Fruit fly (Drosophila melanogaster): Measurements from ENCODE around the gene btsz.

btsz gene

DNA sequence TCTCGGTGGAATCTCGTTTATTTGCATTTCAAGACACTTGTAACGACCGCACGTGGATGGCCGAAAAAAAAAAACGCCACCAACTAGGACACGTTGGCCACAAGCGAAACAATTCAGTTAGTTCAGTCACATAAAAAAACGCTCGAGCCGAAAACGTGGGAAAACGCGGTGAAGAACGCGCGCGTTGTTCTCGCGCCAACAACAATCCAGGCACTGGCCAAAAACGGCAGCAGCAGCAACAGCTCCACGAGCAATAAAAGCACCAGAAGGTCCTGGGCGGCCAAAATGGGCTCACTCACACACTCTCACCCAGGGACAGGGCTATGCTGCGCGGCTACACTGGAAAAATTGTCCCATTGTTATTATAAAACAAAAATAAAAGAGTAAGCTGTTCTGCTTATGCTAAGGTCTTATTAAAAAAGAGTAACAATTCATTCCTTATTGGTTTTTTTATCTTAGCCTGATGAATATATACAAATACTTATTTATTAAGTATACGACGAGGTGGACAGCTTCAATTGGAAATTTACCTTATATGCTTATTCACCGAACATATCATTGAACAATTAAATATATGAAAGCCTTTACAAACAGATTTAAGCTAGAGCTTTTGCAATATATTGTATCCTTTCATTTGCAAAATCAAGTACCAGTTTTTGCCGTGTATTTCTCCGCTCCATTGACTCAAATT is at the start of gene btsz:
TSS of gene btsz (minus strand) at position 215 of the 691 bp plus-strand sequence.
- TF ChIP-seq CG34367 (tag; optimal IDR thresholded peaks at IDR 0.05): no peak
- TF ChIP-seq fd96Ca (GFP tag; IDR thresholded peaks at IDR 0.05): no peak
- TF ChIP-seq D1 (tag; optimal IDR thresholded peaks at IDR 0.05): no peak
- no peak for TF ChIP-seq Pif1A (GFP tag; optimal IDR thresholded peaks at IDR 0.05)
- no peak for TF ChIP-seq EcR (GFP tag; optimal IDR thresholded peaks at IDR 0.05)
- no peak for TF ChIP-seq rn (GFP tag; IDR thresholded peaks at IDR 0.05)
- no peak for TF ChIP-seq CG4496 (GFP tag; IDR thresholded peaks at IDR 0.05)
- no peak for TF ChIP-seq CG10348 (GFP tag; IDR thresholded peaks at IDR 0.05)
- no peak for TF ChIP-seq Ets98B (GFP tag; IDR thresholded peaks at IDR 0.05)
- TF ChIP-seq CG9948 (tag; optimal IDR thresholded peaks at IDR 0.05): no peak
- TF ChIP-seq Snoo (tag; optimal IDR thresholded peaks at IDR 0.05): no peak
- TF ChIP-seq CG13204 (GFP tag; optimal IDR thresholded peaks at IDR 0.05): no peak
- TF ChIP-seq CG17806 (tag; optimal IDR thresholded peaks at IDR 0.05): no peak
- no peak for TF ChIP-seq gl (tag; optimal IDR thresholded peaks at IDR 0.05)
- no peak for TF ChIP-seq CG15710 (tag; optimal IDR thresholded peaks at IDR 0.05)

DNA sequence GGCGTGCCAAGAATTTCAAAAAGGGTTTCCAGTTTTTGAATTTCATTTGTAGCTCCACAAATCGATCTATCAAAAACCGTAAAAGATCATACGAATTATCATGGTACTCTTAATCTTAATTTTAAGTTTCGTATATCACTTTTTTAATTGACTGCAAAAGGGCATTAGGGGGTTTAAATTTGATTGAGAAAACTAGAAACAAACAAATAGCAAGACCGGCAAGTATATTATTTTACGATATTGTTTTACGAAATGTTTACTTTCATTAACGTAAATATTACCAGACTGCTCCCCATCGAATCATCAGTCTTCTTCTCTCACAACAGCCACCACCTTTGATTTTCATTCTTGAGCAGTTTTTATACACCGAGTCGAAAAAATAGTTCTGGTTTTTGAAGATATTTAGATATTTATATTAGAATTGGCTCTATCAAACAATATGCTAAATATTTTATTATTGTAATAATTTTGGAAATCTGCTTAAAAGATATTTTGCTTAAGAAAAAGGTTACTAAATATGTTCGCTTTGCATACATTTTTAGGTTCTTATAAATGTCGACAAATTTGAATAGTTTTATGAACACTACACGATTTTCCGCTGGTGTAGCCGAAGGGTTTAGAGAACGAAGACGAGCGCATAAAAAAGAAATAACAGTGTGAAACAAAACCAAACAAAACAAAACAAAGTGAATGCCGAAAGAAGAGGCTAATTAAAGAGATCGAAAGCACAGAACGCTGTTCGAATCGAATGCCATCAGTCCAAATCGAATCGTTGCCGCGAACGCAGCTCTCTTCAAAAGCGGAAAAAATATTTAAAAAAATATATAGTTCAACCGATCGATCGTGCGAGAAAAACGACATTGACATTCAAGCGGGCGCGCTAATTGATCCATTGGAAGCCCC is 42.9 kb upstream of the btsz start, which contains the start of gene Sdr:
TSS of gene Sdr (plus strand) at position 702 of the 903 bp plus-strand sequence.
- TF ChIP-seq Snoo (tag; optimal IDR thresholded peaks at IDR 0.05) (peak; percentile 38), rn (GFP tag; IDR thresholded peaks at IDR 0.05) (peak; percentile 24; the same call in 1 of the 2 replicates), CG34367 (tag; optimal IDR thresholded peaks at IDR 0.05) (peak; percentile 50), CG14655 (GFP tag; optimal IDR thresholded peaks at IDR 0.05) (peak; percentile 36), CG15710 (tag; optimal IDR thresholded peaks at IDR 0.05) (peak; percentile 68), Ets98B (GFP tag; IDR thresholded peaks at IDR 0.05) (no peak), CG8159 (tag; optimal IDR thresholded peaks at IDR 0.05) (peak; percentile 69), gl (tag; optimal IDR thresholded peaks at IDR 0.05) (peak; percentile 22), fd96Ca (GFP tag; IDR thresholded peaks at IDR 0.05) (no peak), Pif1A (GFP tag; optimal IDR thresholded peaks at IDR 0.05) (peak; percentile 25), CG13204 (GFP tag; optimal IDR thresholded peaks at IDR 0.05) (no peak), Pif1B (GFP tag; optimal IDR thresholded peaks at IDR 0.05) (peak; percentile 4), CG9948 (tag; optimal IDR thresholded peaks at IDR 0.05) (peak; percentile 62), CG17806 (tag; optimal IDR thresholded peaks at IDR 0.05) (no peak), CG12605 (GFP tag; IDR thresholded peaks at IDR 0.05) (no peak; the same call in 1 of the 2 replicates), CG32121 (GFP tag; IDR thresholded peaks at IDR 0.05) (no peak)

DNA sequence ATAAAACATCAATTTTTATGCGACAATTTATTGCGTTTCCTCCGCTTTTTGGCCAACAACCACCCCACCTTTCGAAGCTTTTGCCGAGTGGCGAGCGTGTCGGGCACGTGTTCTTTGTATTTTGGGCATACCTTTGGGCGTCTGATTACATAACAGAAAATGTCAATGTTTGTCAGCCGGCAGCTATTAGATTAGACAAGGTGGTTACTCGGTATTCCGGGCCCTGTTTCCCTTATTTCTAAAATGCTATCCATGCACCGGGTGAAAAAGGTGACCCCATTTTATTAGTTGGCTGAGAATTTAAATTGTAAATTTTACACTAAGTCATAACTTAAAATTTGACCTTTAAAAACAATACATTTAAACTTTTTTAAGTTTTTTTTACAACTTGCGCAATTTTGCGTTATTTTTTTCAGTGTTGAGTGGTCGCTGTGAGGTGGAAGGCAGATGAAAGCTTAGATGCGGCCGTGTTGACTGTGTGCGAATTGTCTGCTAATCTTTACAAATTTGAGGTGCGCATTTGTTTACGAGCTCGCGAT is 37.2 kb upstream of the btsz start:
- TF ChIP-seq fd96Ca (GFP tag; IDR thresholded peaks at IDR 0.05) (no peak), CG15710 (tag; optimal IDR thresholded peaks at IDR 0.05) (no peak), EcR (GFP tag; optimal IDR thresholded peaks at IDR 0.05) (no peak), CG9948 (tag; optimal IDR thresholded peaks at IDR 0.05) (no peak), rn (GFP tag; IDR thresholded peaks at IDR 0.05) (no peak), CG8301 (tag; optimal IDR thresholded peaks at IDR 0.05) (no peak), CG10348 (GFP tag; IDR thresholded peaks at IDR 0.05) (no peak), CG17806 (tag; optimal IDR thresholded peaks at IDR 0.05) (no peak), Pif1A (GFP tag; optimal IDR thresholded peaks at IDR 0.05) (no peak), Pif1B (GFP tag; optimal IDR thresholded peaks at IDR 0.05) (no peak), CG12605 (GFP tag; IDR thresholded peaks at IDR 0.05) (no peak)

DNA sequence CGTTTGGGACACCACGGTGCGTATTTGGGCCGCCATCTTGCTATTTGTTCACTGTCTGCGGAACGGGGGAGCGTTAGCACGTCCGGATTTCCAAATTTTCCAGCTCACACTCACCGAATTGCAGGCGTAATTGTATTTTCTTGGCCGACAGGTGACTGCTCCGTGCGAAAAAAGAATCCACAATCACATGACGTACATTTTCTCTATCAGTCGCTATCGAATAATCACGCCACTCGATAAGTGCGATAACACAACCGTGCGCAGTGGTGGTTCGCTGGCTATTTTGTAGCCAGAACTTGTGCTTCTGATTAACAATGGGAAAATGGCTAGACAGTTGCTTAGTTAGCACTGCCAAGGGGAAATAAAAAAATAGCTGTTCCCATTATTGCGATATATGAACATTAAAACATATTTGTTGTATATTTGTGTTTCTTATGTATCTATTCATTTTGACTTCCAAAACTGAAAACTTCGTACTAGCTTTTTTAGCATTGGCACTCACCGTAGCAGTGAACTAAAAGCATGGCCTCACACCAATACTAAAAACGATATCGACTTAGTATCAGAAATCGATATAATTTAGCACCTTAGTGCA is 28.6 kb upstream of the btsz start, which contains the start of gene VhaPPA1-1:
TSS of gene VhaPPA1-1 (minus strand) at position 225 of the 595 bp plus-strand sequence.
- TF ChIP-seq CG8301 (tag; optimal IDR thresholded peaks at IDR 0.05) (no peak), rn (GFP tag; IDR thresholded peaks at IDR 0.05) (no peak), CG32121 (GFP tag; IDR thresholded peaks at IDR 0.05) (no peak; the same call in 1 of the 2 replicates)

DNA sequence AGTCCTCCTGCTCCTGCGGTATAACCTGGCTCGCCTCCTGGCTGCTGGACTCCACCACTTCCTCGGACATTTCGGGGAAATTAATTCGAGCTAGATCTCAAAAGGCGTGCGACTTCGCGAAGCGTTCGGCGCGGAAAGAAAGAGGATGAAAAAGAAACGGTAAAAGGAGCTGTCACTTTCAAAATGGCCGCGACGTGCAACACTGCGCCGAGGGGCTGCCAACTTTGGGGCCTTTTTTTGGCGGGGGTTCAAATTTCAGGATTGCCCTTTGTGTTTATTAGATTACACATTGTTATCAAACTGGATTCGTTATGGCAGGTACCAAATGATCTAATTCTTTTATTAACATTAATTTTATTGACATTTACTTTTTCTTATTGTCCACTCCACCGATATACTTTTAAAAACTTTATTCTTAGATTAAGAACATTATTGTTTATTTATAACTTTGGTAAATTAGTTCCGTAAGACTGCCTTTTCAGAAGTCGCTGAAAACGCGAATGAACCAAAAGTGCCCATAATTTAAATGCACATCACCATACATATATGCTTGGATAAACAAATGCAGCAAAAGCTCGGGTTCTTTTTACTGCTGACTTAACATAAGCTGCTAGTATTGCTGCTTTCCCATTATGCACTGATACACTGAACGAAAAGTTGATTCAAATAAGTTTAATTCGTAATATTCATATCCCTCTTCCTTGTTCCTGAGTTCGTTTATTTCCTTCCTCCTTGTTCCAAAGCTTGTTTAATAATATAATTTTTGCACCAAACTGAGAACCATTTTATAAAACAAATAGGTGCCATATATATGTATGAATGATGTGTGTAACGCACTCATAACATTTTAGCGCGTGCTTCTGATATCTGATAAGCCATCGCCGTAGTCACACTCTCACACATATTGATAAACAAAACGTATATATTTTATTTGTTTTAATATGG is 26.4 kb upstream of the btsz start, which contains the start of gene RpS5b:
TSS of gene RpS5b (minus strand) at position 156 of the 945 bp plus-strand sequence.
- peak; percentile 7 for TF ChIP-seq Snoo (tag; optimal IDR thresholded peaks at IDR 0.05)
- no peak for TF ChIP-seq D1 (tag; optimal IDR thresholded peaks at IDR 0.05)
